Worm (Caenorhabditis elegans) whole organism, young adult: Measurements from ENCODE around the gene srsx-31.

ENCODE experiments used
- B0336.3 ChIP-seq: fragments of 200-800 bp; sonication (Bioruptor generic); IDR thresholded peaks from 2 replicates; pipeline ENCODE4 v1.3.6; 2022; ENCODE audit warnings: missing genetic modification characterization, missing compliant biosample characterization
- C06A6.2 ChIP-seq: fragments of 200-800 bp; sonication (Bioruptor generic); conservative IDR thresholded peaks from 2 replicates; pipeline ENCODE4 v1.3.6; 2022; ENCODE audit warnings: missing genetic modification characterization, missing compliant biosample characterization
- F39B2.1 ChIP-seq: fragments of 200-800 bp; sonication (Bioruptor generic); IDR thresholded peaks from 2 replicates; pipeline ENCODE4 v1.3.6; 2022; ENCODE audit warnings: missing genetic modification reagents, missing genetic modification characterization, missing compliant biosample characterization
- dpff-1 ChIP-seq: sonication (generic microtip); optimal IDR thresholded peaks from 2 replicates; lab custom pipeline; 2017; ENCODE audit warnings: mild to moderate bottlenecking, missing genetic modification characterization, missing compliant biosample characterization
- ets-4 ChIP-seq: fragments of 200-800 bp; sonication (Bioruptor generic); optimal IDR thresholded peaks from 2 replicates; lab custom pipeline; 2018; ENCODE audit warnings: mild to moderate bottlenecking, missing genetic modification characterization, missing compliant biosample characterization
- him-1 ChIP-seq: sonication (generic microtip); optimal IDR thresholded peaks from 2 replicates; lab custom pipeline; 2016; ENCODE audit warnings: missing genotype, missing genetic modification reagents, missing genetic modification characterization, missing compliant biosample characterization
- hlh-12 ChIP-seq: sonication (generic microtip); optimal IDR thresholded peaks from 2 replicates; lab custom pipeline; 2016; ENCODE audit warnings: missing genetic modification characterization, missing compliant biosample characterization
- madf-3 ChIP-seq: fragments of 200-800 bp; sonication (Bioruptor generic); IDR thresholded peaks from 2 replicates; pipeline ENCODE4 v1.3.6; 2022; ENCODE audit warnings: missing genetic modification reagents, missing genetic modification characterization, missing compliant biosample characterization
- nhr-120 ChIP-seq: fragments of 200-800 bp; sonication (Bioruptor generic); IDR thresholded peaks from 2 replicates; pipeline ENCODE4 v1.3.6; 2022; ENCODE audit warnings: missing genetic modification characterization, missing compliant biosample characterization
- snpc-1.3 ChIP-seq: sonication (generic microtip); optimal IDR thresholded peaks from 2 replicates; lab custom pipeline; 2017; ENCODE audit warnings: missing genetic modification characterization, mild to moderate bottlenecking, missing compliant biosample characterization, antibody characterized with exemption, moderate library complexity, missing genotype, missing genetic modification reagents; ENCODE audit not compliant: insufficient read depth
- snpc-3.4 ChIP-seq: sonication (generic microtip); optimal IDR thresholded peaks from 2 replicates; lab custom pipeline; 2017; ENCODE audit warnings: missing genetic modification characterization, mild to moderate bottlenecking, missing compliant biosample characterization, antibody characterized with exemption, moderate library complexity, missing genotype, missing genetic modification reagents
- tlf-1 ChIP-seq: fragments of 200-800 bp; sonication (Bioruptor generic); optimal IDR thresholded peaks from 2 replicates; lab custom pipeline; 2018; ENCODE audit warnings: mild to moderate bottlenecking, missing genetic modification characterization, missing compliant biosample characterization
- unc-62 ChIP-seq: fragments of 150-350 bp; optimal IDR thresholded peaks from 2 replicates; lab custom pipeline; 2014; ENCODE audit warnings: missing biosample characterization, missing genetic modification reagents, missing genetic modification characterization

The srsx-31 gene

DNA sequence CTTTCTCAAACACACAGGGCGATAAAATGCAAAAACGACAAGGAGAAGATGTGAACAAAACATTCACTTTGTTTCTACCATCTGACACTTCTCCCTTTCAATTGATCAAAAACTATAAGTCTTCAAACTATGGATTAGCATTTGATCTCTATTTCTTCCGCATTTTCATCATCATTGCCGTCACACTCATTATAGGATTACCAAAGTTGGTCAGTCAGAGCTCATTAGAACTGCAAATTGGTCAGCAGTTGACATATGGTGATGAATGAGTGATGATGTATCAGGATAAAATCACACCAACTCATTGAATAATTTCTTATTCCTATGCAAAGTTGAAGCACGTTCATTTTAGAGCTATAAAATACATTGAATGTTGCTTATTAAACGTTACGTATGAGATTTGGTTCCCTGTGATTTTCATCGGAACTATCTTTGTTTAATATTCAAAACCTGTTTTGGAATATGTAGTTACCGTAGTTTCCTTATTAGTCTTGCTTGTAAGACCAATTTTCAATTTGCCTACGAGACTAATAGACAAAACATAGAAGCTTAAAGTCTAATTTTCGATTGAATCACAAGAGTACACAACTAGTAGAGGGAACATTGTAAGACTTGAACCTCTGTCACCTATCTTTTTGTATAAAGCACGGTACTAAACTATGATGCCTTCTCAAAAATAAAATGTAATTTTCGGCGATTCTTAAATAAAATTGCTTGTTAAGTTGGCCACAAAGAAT, 45.3 kb downstream of the srsx-31 start:
- no peak for TF ChIP-seq tlf-1
- TF ChIP-seq nhr-120 (GFP tag; lab: Robert Waterston, UW), result no peak
- no peak for TF ChIP-seq C06A6.2 (GFP tag; lab: Robert Waterston, UW)
- TF ChIP-seq madf-3 (GFP tag; lab: Robert Waterston, UW), result no peak
- TF ChIP-seq dpff-1 (tag; lab: Kevin White, UChicago), result no peak
- TF ChIP-seq him-1 (tag; lab: Kevin White, UChicago), result no peak
- TF ChIP-seq hlh-12, result no peak
- no peak for TF ChIP-seq B0336.3 (GFP tag; lab: Robert Waterston, UW)
- no peak for TF ChIP-seq snpc-1.3
- TF ChIP-seq, all 124 proteins: peak for 0

DNA sequence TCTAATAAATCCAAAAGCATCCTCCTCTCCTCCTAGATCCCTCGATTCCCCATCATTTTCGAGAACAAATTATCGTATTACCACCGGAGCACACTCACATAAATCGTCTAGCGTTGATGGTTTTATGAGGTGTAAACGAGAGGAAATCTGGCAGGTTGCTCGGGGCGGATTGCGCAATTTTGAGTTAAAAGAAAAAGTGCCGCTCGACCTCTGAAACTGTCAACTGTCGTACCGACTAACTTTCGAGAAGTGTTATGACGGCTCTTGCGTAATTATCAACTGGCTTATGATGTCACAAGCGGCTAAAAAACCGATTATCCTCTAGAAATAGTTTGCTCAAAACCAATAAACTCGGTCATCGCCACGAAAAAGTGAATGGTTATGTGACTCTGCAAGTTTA, 48.4 kb downstream of the srsx-31 start:
- TF ChIP-seq F39B2.1 (GFP tag; lab: Robert Waterston, UW) (no peak), unc-62 (GFP tag; lab: Kevin White, UChicago) (peak; percentile 5), ets-4 (no peak), madf-3 (GFP tag; lab: Robert Waterston, UW) (no peak)
- TF ChIP-seq, all 124 proteins: peak for 1

DNA sequence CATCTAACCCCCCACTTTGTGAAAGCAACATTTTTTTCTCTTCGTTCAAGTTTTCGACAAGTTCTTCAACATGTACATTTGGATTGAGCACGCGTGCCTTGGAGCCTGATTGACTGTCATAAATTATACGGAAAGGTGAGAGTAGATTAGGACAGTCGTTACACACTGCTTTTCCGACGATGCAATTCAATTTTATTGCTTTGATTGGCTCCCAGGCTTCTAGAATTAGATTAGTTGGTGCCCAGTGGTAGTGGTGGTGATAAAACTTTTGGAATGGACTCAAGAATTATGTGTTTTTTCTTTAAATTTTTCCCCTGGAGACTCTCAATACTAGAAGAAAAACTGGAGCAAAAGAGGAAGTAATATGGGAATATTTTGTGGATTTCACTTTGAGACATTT, 50.4 kb downstream of the srsx-31 start:
- no peak for TF ChIP-seq snpc-3.4 (tag; lab: Kevin White, UChicago)
